Worm (Caenorhabditis elegans) whole organism, early embryonic: Measurements from ENCODE around the gene F36H5.8.

Experiments
- B0310.2 ChIP-seq: sonication (generic microtip); optimal IDR thresholded peaks from 2 replicates; lab custom pipeline; 2016; ENCODE audit warnings: mild to moderate bottlenecking, missing genetic modification characterization, missing compliant biosample characterization
- F13C5.2 ChIP-seq: sonication (generic microtip); optimal IDR thresholded peaks from 2 replicates; lab custom pipeline; 2017; ENCODE audit warnings: mild to moderate bottlenecking, missing genetic modification characterization, inconsistent platforms, missing compliant biosample characterization
- aly-1 ChIP-seq: sonication (generic microtip); optimal IDR thresholded peaks from 2 replicates; lab custom pipeline; 2016; ENCODE audit warnings: missing genetic modification characterization, missing compliant biosample characterization
- ama-1 ChIP-seq: fragments of 150-350 bp; optimal IDR thresholded peaks from 2 replicates; lab custom pipeline; 2014
- ceh-13 ChIP-seq: fragments of 200-800 bp; sonication (Bioruptor generic); optimal IDR thresholded peaks from 2 replicates; lab custom pipeline; 2018; ENCODE audit warnings: mild to moderate bottlenecking, missing genetic modification characterization, missing compliant biosample characterization
- ceh-36 ChIP-seq: sonication (generic microtip); optimal IDR thresholded peaks from 2 replicates; lab custom pipeline; 2016; ENCODE audit warnings: missing genetic modification characterization, inconsistent platforms, missing compliant biosample characterization
- ets-7 ChIP-seq: sonication (generic microtip); optimal IDR thresholded peaks from 2 replicates; lab custom pipeline; 2016; ENCODE audit warnings: missing genotype, missing genetic modification characterization, missing compliant biosample characterization
- flt-1 ChIP-seq: fragments of 200-800 bp; sonication (Bioruptor generic); IDR thresholded peaks from 2 replicates; pipeline ENCODE4 v1.3.6; 2022; ENCODE audit warnings: missing genetic modification characterization, missing compliant biosample characterization
- hmbx-1 ChIP-seq: sonication (generic microtip); optimal IDR thresholded peaks from 2 replicates; lab custom pipeline; 2016; ENCODE audit warnings: mild to moderate bottlenecking, missing genetic modification characterization, missing compliant biosample characterization
- hmg-4 ChIP-seq: fragments of 200-800 bp; sonication (Bioruptor generic); optimal IDR thresholded peaks from 2 replicates; lab custom pipeline; 2018; ENCODE audit warnings: mild to moderate bottlenecking, missing genetic modification characterization, missing compliant biosample characterization
- hnd-1 ChIP-seq: sonication (generic microtip); optimal IDR thresholded peaks from 2 replicates; lab custom pipeline; 2016; ENCODE audit warnings: missing genetic modification characterization, missing compliant biosample characterization
- pes-1 ChIP-seq: fragments of 200-800 bp; sonication (Bioruptor generic); IDR thresholded peaks from 2 replicates; pipeline ENCODE4 v1.3.6; 2022; ENCODE audit warnings: missing genetic modification reagents, missing genetic modification characterization, missing compliant biosample characterization
- scrt-1 ChIP-seq: fragments of 200-800 bp; sonication (Bioruptor generic); IDR thresholded peaks from 2 replicates; pipeline ENCODE4 v1.3.6; 2022; ENCODE audit warnings: missing genetic modification characterization, missing compliant biosample characterization
- sea-1 ChIP-seq: fragments of 200-800 bp; sonication (Bioruptor generic); conservative IDR thresholded peaks from 2 replicates; pipeline ENCODE4 v1.3.6; 2022; ENCODE audit warnings: missing genetic modification characterization, missing compliant biosample characterization
- tbx-11 ChIP-seq: fragments of 200-800 bp; sonication (Bioruptor generic); IDR thresholded peaks from 2 replicates; pipeline ENCODE4 v1.3.6; 2022; ENCODE audit warnings: missing genetic modification characterization, missing compliant biosample characterization
- tbx-37 ChIP-seq: fragments of 200-800 bp; sonication (Bioruptor generic); conservative IDR thresholded peaks from 2 replicates; pipeline ENCODE4 v1.3.6; 2022; ENCODE audit warnings: missing genetic modification reagents, missing genetic modification characterization, missing compliant biosample characterization
- tra-4 ChIP-seq: sonication (generic microtip); optimal IDR thresholded peaks from 2 replicates; lab custom pipeline; 2017; ENCODE audit warnings: missing genetic modification characterization, missing compliant biosample characterization

F36H5.8 gene

DNA sequence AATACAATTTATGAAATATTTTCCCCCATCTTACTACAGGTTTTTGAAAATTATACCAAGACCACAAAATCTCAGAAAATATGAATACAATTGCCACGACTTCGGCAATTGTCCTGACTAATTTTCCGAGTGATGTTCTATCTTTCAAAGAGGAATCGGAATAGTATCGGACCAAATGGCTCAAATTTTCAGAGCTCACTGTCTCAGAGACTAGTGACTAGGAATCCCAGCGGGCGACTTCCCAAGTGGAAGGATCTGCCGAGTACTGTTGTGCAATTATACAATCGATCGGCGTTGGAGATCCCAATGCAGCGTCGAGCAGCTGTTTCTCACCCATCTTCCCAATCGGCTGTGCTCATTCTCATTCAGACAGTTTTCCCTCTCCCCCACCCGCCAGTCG lies 24.8 kb downstream of the F36H5.8 start, which contains the start of gene F45C12.17:
TSS of gene F45C12.17 (plus strand) at position 377 of the 400 bp plus-strand sequence.
- TF ChIP-seq scrt-1 (GFP tag; lab: Robert Waterston, UW) (no peak), tbx-37 (GFP tag; lab: Robert Waterston, UW) (no peak), hnd-1 (tag; lab: Kevin White, UChicago) (no peak), ceh-36 (tag; lab: Kevin White, UChicago) (no peak), ceh-13 (GFP tag; lab: Kevin White, UChicago) (no peak), flt-1 (GFP tag; lab: Robert Waterston, UW) (no peak), tra-4 (tag; lab: Kevin White, UChicago) (no peak), pes-1 (GFP tag; lab: Robert Waterston, UW) (no peak)

DNA sequence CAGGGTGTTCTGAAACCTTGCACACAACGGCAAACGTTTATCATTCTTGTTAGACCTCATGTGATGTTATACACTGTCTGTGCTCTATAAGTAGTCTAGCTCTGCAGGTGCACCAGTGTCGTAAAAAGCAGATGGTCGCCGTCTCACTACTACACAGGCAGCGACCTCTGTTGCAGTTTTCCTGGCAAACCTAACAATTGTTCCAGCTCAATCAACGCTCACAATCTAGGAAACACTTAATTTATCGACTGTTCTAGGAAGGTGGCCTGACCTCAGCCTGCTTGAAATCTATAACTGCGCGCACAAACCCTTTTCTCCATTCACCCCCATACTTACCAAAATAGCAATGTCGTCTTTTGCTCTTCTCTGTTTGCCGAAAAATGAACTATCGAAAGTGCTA lies 26.2 kb downstream of the F36H5.8 start, which contains the start of gene fbxb-11:
TSS of gene fbxb-11 (plus strand) at position 301 of the 400 bp plus-strand sequence.
- no peak for TF ChIP-seq tra-4 (tag; lab: Kevin White, UChicago)
- no peak for TF ChIP-seq flt-1 (GFP tag; lab: Robert Waterston, UW)
- TF ChIP-seq ama-1 (lab: Kevin White, UChicago), result no peak
- no peak for TF ChIP-seq F13C5.2 (tag; lab: Kevin White, UChicago)
- no peak for TF ChIP-seq ets-7 (tag; lab: Kevin White, UChicago)
- TF ChIP-seq pes-1 (GFP tag; lab: Robert Waterston, UW), result no peak
- TF ChIP-seq sea-1, result no peak
- no peak for TF ChIP-seq ceh-13 (GFP tag; lab: Kevin White, UChicago)
- TF ChIP-seq hmbx-1 (tag; lab: Kevin White, UChicago), result no peak
- no peak for TF ChIP-seq scrt-1 (GFP tag; lab: Robert Waterston, UW)
- no peak for TF ChIP-seq aly-1
- no peak for TF ChIP-seq tbx-11 (GFP tag; lab: Robert Waterston, UW)
- no peak for TF ChIP-seq hnd-1 (tag; lab: Kevin White, UChicago)
- TF ChIP-seq tbx-37 (GFP tag; lab: Robert Waterston, UW), result no peak
- no peak for TF ChIP-seq B0310.2
- TF ChIP-seq hmg-4, result no peak
- no peak for TF ChIP-seq ceh-36 (tag; lab: Kevin White, UChicago)

DNA sequence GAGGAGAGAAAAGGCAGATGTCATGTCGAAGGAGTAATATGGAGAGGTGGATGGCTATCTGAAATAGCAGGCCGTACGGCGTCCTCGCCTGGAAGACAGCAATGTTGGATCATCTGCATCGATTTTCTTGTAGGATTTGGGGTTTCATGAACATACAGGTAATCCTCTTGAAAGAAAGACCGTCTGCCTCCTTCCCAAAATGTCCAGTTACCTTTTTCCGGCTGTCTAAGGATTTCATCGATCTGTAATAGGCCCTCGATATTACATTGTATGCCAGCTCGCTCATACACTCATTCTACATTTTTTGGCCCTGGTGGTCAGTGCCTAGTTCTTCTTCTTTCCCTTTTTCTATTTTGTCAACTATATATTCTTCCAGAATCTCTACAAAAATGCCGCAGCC lies 28.1 kb downstream of the F36H5.8 start, which contains the start of the genes fbxb-5 and btb-8:
TSS of gene fbxb-5 (minus strand) at position 101 of the 400 bp plus-strand sequence.
TSS of gene btb-8 (plus strand) at position 377 of the 400 bp plus-strand sequence.
- TF ChIP-seq ceh-13 (GFP tag; lab: Kevin White, UChicago) (no peak), flt-1 (GFP tag; lab: Robert Waterston, UW) (no peak), sea-1 (no peak), aly-1 (no peak), F13C5.2 (tag; lab: Kevin White, UChicago) (no peak), scrt-1 (GFP tag; lab: Robert Waterston, UW) (no peak), tbx-11 (GFP tag; lab: Robert Waterston, UW) (no peak), pes-1 (GFP tag; lab: Robert Waterston, UW) (no peak), tra-4 (tag; lab: Kevin White, UChicago) (no peak), tbx-37 (GFP tag; lab: Robert Waterston, UW) (no peak), hnd-1 (tag; lab: Kevin White, UChicago) (no peak), ets-7 (tag; lab: Kevin White, UChicago) (no peak), B0310.2 (no peak)

ce11 chrII:1719153-1719552 lies 31.3 kb downstream of the F36H5.8 start, which contains the start of gene fbxb-48:
TSS of gene fbxb-48 (minus strand) at chrII:1719253.
- TF ChIP-seq ama-1 (lab: Kevin White, UChicago), result no peak

DNA sequence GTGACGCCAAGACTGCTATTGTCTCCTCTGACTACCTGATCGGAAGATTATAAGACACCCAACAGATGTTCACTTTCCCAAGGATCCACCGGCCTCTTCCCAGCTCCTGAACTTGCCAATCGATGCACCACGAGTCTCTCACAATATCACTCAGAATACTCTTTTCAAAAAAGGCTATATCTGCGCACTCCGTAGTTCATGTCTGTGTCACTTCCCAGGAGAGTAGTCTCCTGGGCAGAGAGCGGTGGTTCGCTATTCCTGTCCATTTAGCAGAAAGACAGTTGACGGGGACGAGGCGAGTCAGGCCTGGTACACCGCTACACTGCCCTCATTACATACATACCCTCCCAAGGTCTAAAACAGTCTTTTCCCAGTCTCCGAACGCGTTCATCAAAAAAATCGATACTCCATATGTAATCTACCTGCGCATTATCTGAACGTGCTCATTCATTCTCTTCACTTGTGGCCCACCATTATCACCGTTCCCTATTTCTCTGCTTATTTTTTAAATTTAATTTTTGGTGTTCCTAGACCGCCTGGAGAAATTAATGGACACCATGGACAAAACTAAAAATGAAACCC lies 35.6 kb downstream of the F36H5.8 start, which contains the start of gene btb-6:
TSS of gene btb-6 (plus strand) at position 532 of the 582 bp plus-strand sequence.
- TF ChIP-seq hmbx-1 (tag; lab: Kevin White, UChicago), result no peak
- TF ChIP-seq scrt-1 (GFP tag; lab: Robert Waterston, UW), result no peak
- TF ChIP-seq aly-1, result no peak
- TF ChIP-seq tbx-11 (GFP tag; lab: Robert Waterston, UW), result no peak
- peak; percentile 1 for TF ChIP-seq ceh-13 (GFP tag; lab: Kevin White, UChicago)

ce11 chrII:1712938-1713337 lies 37.5 kb downstream of the F36H5.8 start, which contains the start of gene btb-7:
TSS of gene btb-7 (plus strand) at chrII:1713238.
- no peak for TF ChIP-seq tbx-37 (GFP tag; lab: Robert Waterston, UW)
- TF ChIP-seq ceh-36 (tag; lab: Kevin White, UChicago), result no peak
- TF ChIP-seq tbx-11 (GFP tag; lab: Robert Waterston, UW), result no peak
- no peak for TF ChIP-seq ets-7 (tag; lab: Kevin White, UChicago)
- TF ChIP-seq hnd-1 (tag; lab: Kevin White, UChicago), result no peak
- TF ChIP-seq pes-1 (GFP tag; lab: Robert Waterston, UW), result no peak
- TF ChIP-seq hmg-4, result no peak
- TF ChIP-seq F13C5.2 (tag; lab: Kevin White, UChicago), result no peak
- TF ChIP-seq aly-1, result no peak
- no peak for TF ChIP-seq scrt-1 (GFP tag; lab: Robert Waterston, UW)
- TF ChIP-seq ama-1 (lab: Kevin White, UChicago), result no peak
- TF ChIP-seq ceh-13 (GFP tag; lab: Kevin White, UChicago), result no peak
- TF ChIP-seq hmbx-1 (tag; lab: Kevin White, UChicago), result no peak
- TF ChIP-seq sea-1, result no peak
- TF ChIP-seq tra-4 (tag; lab: Kevin White, UChicago), result no peak
- TF ChIP-seq B0310.2, result no peak
- no peak for TF ChIP-seq flt-1 (GFP tag; lab: Robert Waterston, UW)

DNA sequence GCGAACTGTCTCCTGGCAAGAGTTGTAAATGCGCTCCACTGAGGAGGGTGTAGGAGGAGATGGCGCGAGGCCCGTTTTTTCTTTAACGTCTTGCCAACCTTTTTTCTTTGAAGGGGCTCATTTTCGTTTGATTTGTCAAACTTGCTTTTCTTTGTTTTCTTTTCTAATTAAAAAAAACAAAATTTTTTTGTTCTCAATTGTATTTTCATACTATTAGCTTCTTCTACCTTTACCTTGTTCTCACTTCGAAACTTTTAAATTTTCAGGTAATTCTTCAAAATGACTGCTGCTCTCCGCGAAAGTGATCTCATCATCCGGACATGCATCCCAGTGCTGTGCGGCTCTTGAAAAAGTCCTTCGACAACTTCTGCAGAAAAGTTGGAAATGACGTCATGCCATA lies 40.5 kb downstream of the F36H5.8 start, which contains the start of gene fbxa-184:
TSS of gene fbxa-184 (plus strand) at position 301 of the 400 bp plus-strand sequence.
- TF ChIP-seq pes-1 (GFP tag; lab: Robert Waterston, UW), result no peak
